Fruit fly (Drosophila melanogaster): Measurements from ENCODE around the gene Cox10.
A peak's percentile ranks its signal among the peaks of the same experiment; 100 is the strongest.

Gene Cox10

dm6 chr2L:10364229-10364628, 33.0 kb downstream of the Cox10 start, which contains the start of gene lft:
TSS of gene lft (plus strand) at chr2L:10364471.
- no peak for TF ChIP-seq EcR (GFP tag; optimal IDR thresholded peaks at IDR 0.05)

- TF ChIP-seq psq (optimal IDR thresholded peaks at IDR 0.05) (no peak), Dll (optimal IDR thresholded peaks at IDR 0.05) (no peak), pan (optimal IDR thresholded peaks at IDR 0.05) (no peak), EcR (GFP tag; optimal IDR thresholded peaks at IDR 0.05) (no peak), usp (GFP tag; optimal IDR thresholded peaks at IDR 0.05) (no peak), CG8478 (optimal IDR thresholded peaks at IDR 0.05) (no peak)
Measured at dm6 chr2L:10366525-10366924, 35.3 kb downstream of the Cox10 start, which contains the start of gene CG5056. TSS of gene CG5056 (plus strand) at chr2L:10366692.

- no peak for TF ChIP-seq usp (GFP tag; optimal IDR thresholded peaks at IDR 0.05)
- TF ChIP-seq CG8478 (optimal IDR thresholded peaks at IDR 0.05): no peak
- TF ChIP-seq Dll (optimal IDR thresholded peaks at IDR 0.05): no peak
- TF ChIP-seq psq (optimal IDR thresholded peaks at IDR 0.05): no peak
- TF ChIP-seq EcR (GFP tag; optimal IDR thresholded peaks at IDR 0.05): no peak
- TF ChIP-seq pan (optimal IDR thresholded peaks at IDR 0.05): no peak
Measured at dm6 chr2L:10372297-10372696, 41.0 kb downstream of the Cox10 start.

dm6 chr2L:10373605-10374269, 42.5 kb downstream of the Cox10 start, which contains the start of gene rho-5:
TSS of gene rho-5 (minus strand) at chr2L:10373900.
- TF ChIP-seq psq (optimal IDR thresholded peaks at IDR 0.05): no peak
- no peak for TF ChIP-seq usp (GFP tag; optimal IDR thresholded peaks at IDR 0.05)
- TF ChIP-seq CG8478 (optimal IDR thresholded peaks at IDR 0.05): no peak
- no peak for TF ChIP-seq pan (optimal IDR thresholded peaks at IDR 0.05)
- TF ChIP-seq Dll (optimal IDR thresholded peaks at IDR 0.05): no peak

- no peak for TF ChIP-seq usp (GFP tag; optimal IDR thresholded peaks at IDR 0.05)
- TF ChIP-seq Dll (optimal IDR thresholded peaks at IDR 0.05): no peak
- peak; percentile 21 for TF ChIP-seq pan (optimal IDR thresholded peaks at IDR 0.05)
Measured at dm6 chr2L:10375464-10376236, 44.4 kb downstream of the Cox10 start, which contains the start of the genes CG33303 and dpr19. TSS of gene CG33303 (minus strand) at chr2L:10375757. TSS of gene dpr19 (plus strand) at chr2L:10376168.

dm6 chr2L:10376276-10376675, 45.0 kb downstream of the Cox10 start:
- TF ChIP-seq EcR (GFP tag; optimal IDR thresholded peaks at IDR 0.05): no peak
- TF ChIP-seq Dll (optimal IDR thresholded peaks at IDR 0.05): no peak
- TF ChIP-seq psq (optimal IDR thresholded peaks at IDR 0.05): no peak
- no peak for TF ChIP-seq CG8478 (optimal IDR thresholded peaks at IDR 0.05)
- TF ChIP-seq pan (optimal IDR thresholded peaks at IDR 0.05): peak; percentile 2
- TF ChIP-seq usp (GFP tag; optimal IDR thresholded peaks at IDR 0.05): no peak

- TF ChIP-seq CG8478 (optimal IDR thresholded peaks at IDR 0.05) (no peak), pan (optimal IDR thresholded peaks at IDR 0.05) (no peak), EcR (GFP tag; optimal IDR thresholded peaks at IDR 0.05) (no peak), Dll (optimal IDR thresholded peaks at IDR 0.05) (no peak), usp (GFP tag; optimal IDR thresholded peaks at IDR 0.05) (no peak), psq (optimal IDR thresholded peaks at IDR 0.05) (no peak)
Measured at dm6 chr2L:10378631-10379030, 47.4 kb downstream of the Cox10 start.

- TF ChIP-seq EcR (GFP tag; optimal IDR thresholded peaks at IDR 0.05) (no peak), CG8478 (optimal IDR thresholded peaks at IDR 0.05) (no peak), pan (optimal IDR thresholded peaks at IDR 0.05) (no peak), psq (optimal IDR thresholded peaks at IDR 0.05) (no peak), usp (GFP tag; optimal IDR thresholded peaks at IDR 0.05) (no peak), Dll (optimal IDR thresholded peaks at IDR 0.05) (no peak)
Measured at dm6 chr2L:10379865-10380264, 48.6 kb downstream of the Cox10 start, which contains the start of gene gny. TSS of gene gny (plus strand) at chr2L:10380103.

- no peak for TF ChIP-seq EcR (GFP tag; optimal IDR thresholded peaks at IDR 0.05)
- TF ChIP-seq CG8478 (optimal IDR thresholded peaks at IDR 0.05): no peak
- no peak for TF ChIP-seq pan (optimal IDR thresholded peaks at IDR 0.05)
- TF ChIP-seq usp (GFP tag; optimal IDR thresholded peaks at IDR 0.05): no peak
- TF ChIP-seq Dll (optimal IDR thresholded peaks at IDR 0.05): no peak
- TF ChIP-seq psq (optimal IDR thresholded peaks at IDR 0.05): no peak
Measured at dm6 chr2L:10381890-10382450, 50.7 kb downstream of the Cox10 start, which contains the start of gene CG5096. TSS of gene CG5096 (plus strand) at chr2L:10382263.
